Worm (Caenorhabditis elegans): ENCODE measurements around the gene T25D10.4.

- no peak for TF ChIP-seq hmbx-1 (tag; optimal IDR thresholded peaks at IDR 0.05)
- no peak for TF ChIP-seq hnd-1 (tag; optimal IDR thresholded peaks at IDR 0.05)
- no peak for TF ChIP-seq sea-1 (GFP tag; conservative IDR thresholded peaks at IDR 0.05)
- no peak for TF ChIP-seq ama-1 (optimal IDR thresholded peaks at IDR 0.05)
- TF ChIP-seq scrt-1 (GFP tag; IDR thresholded peaks at IDR 0.05): no peak
- TF ChIP-seq ceh-36 (tag; optimal IDR thresholded peaks at IDR 0.05): no peak
- TF ChIP-seq pes-1 (GFP tag; IDR thresholded peaks at IDR 0.05): no peak
- TF ChIP-seq flt-1 (GFP tag; IDR thresholded peaks at IDR 0.05): no peak
- TF ChIP-seq ceh-13 (GFP tag; optimal IDR thresholded peaks at IDR 0.05): no peak
These were observed 15.9 kb upstream of the T25D10.4 start, which contains the start of gene col-75 for ce11 chrII:6425993-6426392.
